Worm (Caenorhabditis elegans) whole organism, mixed stage, embryonic: ENCODE data around the gene Y4C6B.3.

Experiments used
- M03D4.4 ChIP-seq: sonication (generic microtip); optimal IDR thresholded peaks from 2 replicates; lab custom pipeline; 2017; ENCODE audit warnings: mild to moderate bottlenecking, missing genetic modification characterization, missing compliant biosample characterization
- bed-3 ChIP-seq: fragments of 200-800 bp; sonication (Bioruptor generic); optimal IDR thresholded peaks from 3 replicates; lab custom pipeline; 2018; ENCODE audit warnings: mild to moderate bottlenecking, missing genetic modification characterization, moderate library complexity, missing compliant biosample characterization
- blmp-1 ChIP-seq: fragments of 150-350 bp; optimal IDR thresholded peaks from 2 replicates; lab custom pipeline; 2014; ENCODE audit warnings: missing biosample characterization, missing genetic modification characterization
- ceh-43 ChIP-seq: fragments of 200-800 bp; sonication (Bioruptor generic); optimal IDR thresholded peaks from 2 replicates; lab custom pipeline; 2018; ENCODE audit warnings: mild to moderate bottlenecking, missing genetic modification characterization, moderate library complexity, missing compliant biosample characterization
- ceh-83 ChIP-seq: fragments of 200-800 bp; sonication (Bioruptor generic); optimal IDR thresholded peaks from 2 replicates; lab custom pipeline; 2018; ENCODE audit warnings: mild to moderate bottlenecking, missing genetic modification characterization, missing compliant biosample characterization
- cnd-1 ChIP-seq: fragments of 200-800 bp; sonication (Bioruptor generic); optimal IDR thresholded peaks from 2 replicates; lab custom pipeline; 2018; ENCODE audit warnings: mild to moderate bottlenecking, missing genetic modification characterization, missing compliant biosample characterization
- drap-1 ChIP-seq: fragments of 200-800 bp; sonication (Bioruptor generic); optimal IDR thresholded peaks from 3 replicates; lab custom pipeline; 2018; ENCODE audit warnings: mild to moderate bottlenecking, missing genetic modification characterization, missing compliant biosample characterization
- elt-1 ChIP-seq: sonication (generic microtip); optimal IDR thresholded peaks from 2 replicates; lab custom pipeline; 2017; ENCODE audit warnings: missing genetic modification characterization, mild to moderate bottlenecking, missing compliant biosample characterization, antibody characterized with exemption, moderate library complexity, borderline replicate concordance; ENCODE audit not compliant: insufficient read depth
- flh-1 ChIP-seq: fragments of 200-800 bp; sonication (Bioruptor generic); optimal IDR thresholded peaks from 2 replicates; lab custom pipeline; 2018; ENCODE audit warnings: mild to moderate bottlenecking, missing genetic modification characterization, moderate library complexity, missing compliant biosample characterization
- ham-2 ChIP-seq: fragments of 200-800 bp; sonication (Bioruptor generic); optimal IDR thresholded peaks from 2 replicates; lab custom pipeline; 2018; ENCODE audit warnings: mild to moderate bottlenecking, missing genetic modification characterization, missing compliant biosample characterization
- hlh-1 ChIP-seq: fragments of 150-350 bp; optimal IDR thresholded peaks from 2 replicates; lab custom pipeline; 2014; ENCODE audit warnings: missing biosample characterization, missing genetic modification reagents, missing genetic modification characterization
- lin-13 ChIP-seq: fragments of 150-350 bp; optimal IDR thresholded peaks from 2 replicates; lab custom pipeline; 2014; ENCODE audit warnings: missing biosample characterization, missing genetic modification characterization
- lin-32 ChIP-seq: fragments of 200-800 bp; sonication (Bioruptor generic); optimal IDR thresholded peaks from 2 replicates; lab custom pipeline; 2018; ENCODE audit warnings: mild to moderate bottlenecking, missing genetic modification characterization, missing compliant biosample characterization
- lsy-2 ChIP-seq: fragments of 150-350 bp; optimal IDR thresholded peaks from 2 replicates; lab custom pipeline; 2014; ENCODE audit warnings: missing biosample characterization, missing genetic modification characterization
- mep-1 ChIP-seq: fragments of 150-350 bp; optimal IDR thresholded peaks from 2 replicates; lab custom pipeline; 2017; ENCODE audit warnings: missing biosample characterization, missing genetic modification reagents, missing genetic modification characterization, inconsistent platforms
- mls-2 ChIP-seq: sonication (generic microtip); optimal IDR thresholded peaks from 2 replicates; lab custom pipeline; 2016; ENCODE audit warnings: mild to moderate bottlenecking, missing genetic modification characterization, moderate library complexity, missing compliant biosample characterization
- nhr-12 ChIP-seq: fragments of 150-350 bp; optimal IDR thresholded peaks from 2 replicates; lab custom pipeline; 2014; ENCODE audit warnings: missing biosample characterization, missing genetic modification characterization
- nhr-2 ChIP-seq: fragments of 150-350 bp; optimal IDR thresholded peaks from 2 replicates; lab custom pipeline; 2014; ENCODE audit warnings: missing biosample characterization, missing genetic modification characterization
- nhr-237 ChIP-seq: fragments of 150-350 bp; optimal IDR thresholded peaks from 2 replicates; lab custom pipeline; 2014; ENCODE audit warnings: missing biosample characterization, missing genetic modification characterization
- nhr-28 ChIP-seq: fragments of 150-350 bp; optimal IDR thresholded peaks from 2 replicates; lab custom pipeline; 2014; ENCODE audit warnings: missing biosample characterization, missing genetic modification characterization
- nhr-76 ChIP-seq: sonication (generic microtip); optimal IDR thresholded peaks from 2 replicates; lab custom pipeline; 2017; ENCODE audit warnings: missing biosample characterization, missing genetic modification characterization
- pha-4 ChIP-seq: fragments of 150-350 bp; optimal IDR thresholded peaks from 2 replicates; lab custom pipeline; 2018; ENCODE audit warnings: missing biosample characterization, missing genetic modification reagents, missing genetic modification characterization
- sem-2 ChIP-seq: fragments of 200-800 bp; sonication (Bioruptor generic); optimal IDR thresholded peaks from 2 replicates; lab custom pipeline; 2018; ENCODE audit warnings: mild to moderate bottlenecking, missing genetic modification characterization, missing compliant biosample characterization
- snpc-4 ChIP-seq: fragments of 150-350 bp; optimal IDR thresholded peaks from 2 replicates; lab custom pipeline; 2014; ENCODE audit warnings: missing biosample characterization, missing genetic modification characterization
- sptf-1 ChIP-seq: sonication (generic microtip); optimal IDR thresholded peaks from 2 replicates; lab custom pipeline; 2017; ENCODE audit warnings: mild to moderate bottlenecking, missing genetic modification characterization, moderate library complexity, missing compliant biosample characterization
- tbx-8 ChIP-seq: fragments of 200-800 bp; sonication (Bioruptor generic); optimal IDR thresholded peaks from 2 replicates; lab custom pipeline; 2018; ENCODE audit warnings: mild to moderate bottlenecking, missing genetic modification characterization, moderate library complexity, missing compliant biosample characterization
- unc-120 ChIP-seq: sonication (generic microtip); optimal IDR thresholded peaks from 2 replicates; lab custom pipeline; 2017; ENCODE audit warnings: missing genetic modification characterization, missing compliant biosample characterization; ENCODE audit not compliant: poor library complexity, severe bottlenecking
- unc-39 ChIP-seq: fragments of 150-350 bp; optimal IDR thresholded peaks from 2 replicates; lab custom pipeline; 2014; ENCODE audit warnings: missing biosample characterization, missing genetic modification characterization
- unc-62 ChIP-seq: fragments of 150-350 bp; optimal IDR thresholded peaks from 2 replicates; lab custom pipeline; 2014; ENCODE audit warnings: missing biosample characterization, missing genetic modification reagents, missing genetic modification characterization
- ztf-11 ChIP-seq: fragments of 150-350 bp; optimal IDR thresholded peaks from 2 replicates; lab custom pipeline; 2014; ENCODE audit warnings: missing biosample characterization, missing genetic modification characterization

Gene Y4C6B.3

ce11 chrIV:5354564-5354963 lies 22.3 kb downstream of the Y4C6B.3 start:
- TF ChIP-seq sptf-1 (no peak), nhr-2 (tag; lab: Kevin White, UChicago) (no peak), mls-2 (tag; lab: Kevin White, UChicago) (no peak)

DNA sequence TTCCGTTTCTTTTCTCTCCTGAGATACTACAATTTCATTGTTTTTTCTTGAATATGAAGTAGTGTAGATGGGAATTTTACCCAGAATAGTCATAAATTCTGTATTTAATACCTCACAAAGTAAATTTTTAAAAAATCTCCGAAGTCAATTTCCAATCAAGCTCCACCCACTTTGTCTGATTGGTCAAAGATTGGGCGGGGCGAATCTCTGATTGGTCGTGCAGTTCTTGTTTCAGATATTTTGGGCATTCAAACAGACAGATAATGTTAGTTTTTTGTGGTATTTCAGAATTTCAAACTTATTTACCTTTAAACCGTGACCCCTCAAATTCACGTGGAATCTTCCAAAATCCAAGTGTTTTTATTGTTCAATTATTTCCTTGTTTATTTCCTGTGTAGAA lies 28.3 kb downstream of the Y4C6B.3 start, which contains the start of gene F41H10.5:
Gene F41H10.5 (plus strand): TSS at position 375 of the 400 bp plus-strand sequence.
- TF ChIP-seq nhr-76 (no peak), drap-1 (GFP tag; lab: Kevin White, UChicago) (no peak), nhr-237 (no peak)

DNA sequence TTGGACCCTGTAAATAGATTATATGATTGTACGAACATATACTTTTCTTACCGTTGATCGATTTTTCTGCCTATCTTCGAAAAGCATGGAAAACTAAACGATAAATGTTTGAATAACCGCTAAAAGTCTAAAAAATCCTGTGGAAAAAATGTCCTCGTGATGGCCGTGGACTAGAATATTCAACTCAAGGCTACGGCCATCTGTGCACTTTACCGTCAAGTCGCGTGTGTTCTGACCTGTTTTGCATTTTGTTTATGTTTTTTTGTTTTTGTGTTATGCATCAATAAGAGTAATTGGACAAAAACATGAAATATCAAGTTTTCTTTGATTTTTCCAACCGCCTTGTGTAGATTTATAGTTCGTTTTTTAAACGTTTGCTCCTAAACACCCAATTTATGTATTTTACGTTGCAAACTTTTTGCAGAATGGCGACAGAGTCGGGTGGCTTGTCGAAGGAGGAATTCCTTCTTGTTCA lies 31.9 kb downstream of the Y4C6B.3 start, which contains the start of the genes hda-6 and F41H10.4:
Gene hda-6 (minus strand): TSS at position 172 of the 475 bp plus-strand sequence.
Gene F41H10.4 (plus strand): TSS at position 425 of the 475 bp plus-strand sequence.
- TF ChIP-seq mep-1 (tag; lab: Kevin White, UChicago) (peak; percentile 29), elt-1 (tag; lab: Kevin White, UChicago) (no peak), lin-13 (tag; lab: Kevin White, UChicago) (peak; percentile 70), ztf-11 (tag; lab: Kevin White, UChicago) (no peak), lsy-2 (tag; lab: Kevin White, UChicago) (peak; percentile 61), nhr-76 (no peak), pha-4 (tag; lab: Kevin White, UChicago) (no peak), nhr-237 (peak; percentile 4), unc-120 (tag; lab: Kevin White, UChicago) (no peak), bed-3 (GFP tag; lab: Kevin White, UChicago) (no peak), lin-32 (GFP tag; lab: Kevin White, UChicago) (no peak), sem-2 (GFP tag; lab: Kevin White, UChicago) (no peak), sptf-1 (no peak), nhr-2 (tag; lab: Kevin White, UChicago) (no peak), unc-39 (no peak), mls-2 (tag; lab: Kevin White, UChicago) (no peak), M03D4.4 (no peak), drap-1 (GFP tag; lab: Kevin White, UChicago) (no peak), snpc-4 (tag; lab: Kevin White, UChicago) (no peak)

DNA sequence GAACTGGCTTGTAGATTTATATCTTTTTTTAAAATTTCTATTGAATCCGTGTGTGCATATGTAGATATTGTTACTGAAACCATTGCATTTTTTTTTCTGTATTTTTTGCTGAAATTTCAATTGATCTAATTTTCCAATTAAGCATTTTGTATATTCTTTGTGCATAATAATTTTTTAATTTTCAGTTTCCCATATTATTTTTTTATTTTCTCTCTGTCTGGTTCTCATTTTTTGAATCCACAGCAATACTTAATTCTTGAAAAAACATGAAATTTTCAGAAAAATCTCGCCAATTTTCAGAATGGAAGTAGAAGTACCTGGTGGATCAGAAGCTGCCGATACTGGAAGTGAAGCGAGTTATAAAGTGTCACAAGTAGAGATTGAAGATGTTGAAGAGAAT lies 34.3 kb downstream of the Y4C6B.3 start, which contains the start of gene sand-1:
Gene sand-1 (plus strand): TSS at position 301 of the 400 bp plus-strand sequence.
- no peak for TF ChIP-seq cnd-1 (tag; lab: Kevin White, UChicago)
- TF ChIP-seq ceh-43 (GFP tag; lab: Kevin White, UChicago): no peak
- no peak for TF ChIP-seq blmp-1 (tag; lab: Kevin White, UChicago)
- no peak for TF ChIP-seq ceh-83 (GFP tag; lab: Kevin White, UChicago)
- no peak for TF ChIP-seq nhr-12 (tag; lab: Kevin White, UChicago)
- no peak for TF ChIP-seq nhr-28 (tag; lab: Kevin White, UChicago)
- TF ChIP-seq unc-120 (tag; lab: Kevin White, UChicago): no peak
- TF ChIP-seq drap-1 (GFP tag; lab: Kevin White, UChicago): no peak
- TF ChIP-seq mep-1 (tag; lab: Kevin White, UChicago): no peak
- TF ChIP-seq tbx-8 (GFP tag; lab: Kevin White, UChicago): no peak
- no peak for TF ChIP-seq unc-39
- TF ChIP-seq M03D4.4: no peak
- TF ChIP-seq lin-32 (GFP tag; lab: Kevin White, UChicago): no peak

- no peak for TF ChIP-seq M03D4.4
- TF ChIP-seq nhr-28 (tag; lab: Kevin White, UChicago): no peak
- no peak for TF ChIP-seq unc-120 (tag; lab: Kevin White, UChicago)
- TF ChIP-seq blmp-1 (tag; lab: Kevin White, UChicago): no peak
- no peak for TF ChIP-seq nhr-76
- TF ChIP-seq flh-1 (GFP tag; lab: Kevin White, UChicago): no peak
- no peak for TF ChIP-seq snpc-4 (tag; lab: Kevin White, UChicago)
- TF ChIP-seq lin-13 (tag; lab: Kevin White, UChicago): no peak
- TF ChIP-seq unc-39: no peak
- TF ChIP-seq nhr-237: no peak
- TF ChIP-seq pha-4 (tag; lab: Kevin White, UChicago): no peak
- TF ChIP-seq lsy-2 (tag; lab: Kevin White, UChicago): no peak
- no peak for TF ChIP-seq ztf-11 (tag; lab: Kevin White, UChicago)
- no peak for TF ChIP-seq tbx-8 (GFP tag; lab: Kevin White, UChicago)
- no peak for TF ChIP-seq unc-62 (GFP tag; lab: Kevin White, UChicago)
- no peak for TF ChIP-seq ham-2
- TF ChIP-seq nhr-2 (tag; lab: Kevin White, UChicago): no peak
- no peak for TF ChIP-seq hlh-1 (tag; lab: Kevin White, UChicago)
Measured at ce11 chrIV:5367899-5368298, 35.6 kb downstream of the Y4C6B.3 start.
